Fruit fly (Drosophila melanogaster) whole organism, embryonic: ENCODE data around the gene Idgf3.
A peak's percentile ranks its signal among the peaks of the same experiment; 100 is the strongest.

Source experiments
- Bdp1 ChIP-seq: fragments of 200-800 bp; sonication (Bioruptor generic); optimal IDR thresholded peaks from 3 replicates; lab custom pipeline; 2016; ENCODE audit warnings: missing biosample characterization, missing genetic modification characterization
- CG10959 ChIP-seq: fragments of 200-800 bp; sonication (Bioruptor generic); IDR thresholded peaks from 2 replicates; pipeline ENCODE4 v1.3.6; 2022; ENCODE audit warnings: missing biosample characterization, missing genetic modification characterization
- CG11093 ChIP-seq: fragments of 200-800 bp; sonication (Bioruptor generic); IDR thresholded peaks from 3 replicates; pipeline ENCODE4 v1.3.6; 2022; ENCODE audit warnings: missing biosample characterization, missing genetic modification characterization
- CG11398 ChIP-seq: fragments of 200-800 bp; sonication (Bioruptor generic); optimal IDR thresholded peaks from 2 replicates; lab custom pipeline; 2016; ENCODE audit warnings: missing biosample characterization, missing genetic modification characterization
- CG14965 ChIP-seq: fragments of 200-800 bp; sonication (Bioruptor generic); optimal IDR thresholded peaks from 2 replicates; lab custom pipeline; 2016; ENCODE audit warnings: missing biosample characterization, missing genetic modification characterization, borderline replicate concordance
- CG15514 ChIP-seq: fragments of 200-800 bp; sonication (Bioruptor generic); optimal IDR thresholded peaks from 3 replicates; lab custom pipeline; 2017; ENCODE audit warnings: missing biosample characterization, missing genetic modification characterization, mild to moderate bottlenecking, moderate library complexity, missing genetic modification reagents
- CG17186 ChIP-seq: fragments of 200-800 bp; sonication (Bioruptor generic); optimal IDR thresholded peaks from 3 replicates; lab custom pipeline; 2017; ENCODE audit warnings: missing biosample characterization, missing genetic modification reagents, missing genetic modification characterization
- CG17328 ChIP-seq: fragments of 200-800 bp; sonication (Bioruptor generic); IDR thresholded peaks from 2 replicates; pipeline ENCODE4 v1.3.6; 2022; ENCODE audit warnings: missing biosample characterization, missing genetic modification characterization
- CG1792 ChIP-seq: fragments of 200-800 bp; sonication (Bioruptor generic); optimal IDR thresholded peaks from 2 replicates; lab custom pipeline; 2016; ENCODE audit warnings: missing biosample characterization, missing genetic modification characterization
- CG33213 ChIP-seq: fragments of 200-800 bp; sonication (Bioruptor generic); optimal IDR thresholded peaks from 3 replicates; lab custom pipeline; 2016; ENCODE audit warnings: missing biosample characterization, missing genetic modification characterization
- CG5180 ChIP-seq: fragments of 200-800 bp; sonication (Bioruptor generic); optimal IDR thresholded peaks from 3 replicates; lab custom pipeline; 2017; ENCODE audit warnings: missing biosample characterization, missing genetic modification characterization, mild to moderate bottlenecking, moderate library complexity, missing genetic modification reagents
- CG5953 ChIP-seq: fragments of 200-800 bp; sonication (Bioruptor generic); IDR thresholded peaks from 2 replicates; pipeline ENCODE4 v1.3.6; 2022; ENCODE audit warnings: missing biosample characterization, missing genetic modification characterization
- CG6654 ChIP-seq: fragments of 200-800 bp; sonication (Bioruptor generic); optimal IDR thresholded peaks from 2 replicates; lab custom pipeline; 2017; ENCODE audit warnings: missing biosample characterization, mild to moderate bottlenecking, missing genetic modification characterization
- CG7372 ChIP-seq: fragments of 200-800 bp; sonication (Bioruptor generic); IDR thresholded peaks from 2 replicates; pipeline ENCODE4 v1.3.6; 2022; ENCODE audit warnings: missing biosample characterization, missing genetic modification characterization
- CG7786 ChIP-seq: fragments of 200-800 bp; sonication (Bioruptor generic); optimal IDR thresholded peaks from 2 replicates; lab custom pipeline; 2016; ENCODE audit warnings: missing biosample characterization, missing genetic modification characterization
- Camta ChIP-seq: fragments of 200-800 bp; sonication (Bioruptor generic); optimal IDR thresholded peaks from 2 replicates; lab custom pipeline; 2016; ENCODE audit warnings: missing biosample characterization, missing genetic modification characterization
- Deaf1 ChIP-seq: fragments of 200-800 bp; optimal IDR thresholded peaks from 3 replicates; lab custom pipeline; 2019; ENCODE audit warnings: missing biosample characterization, mild to moderate bottlenecking, missing genetic modification characterization, moderate library complexity
- Dll ChIP-seq: fragments of 200-800 bp; sonication (Bioruptor generic); IDR thresholded peaks from 4 replicates; pipeline ENCODE4 v1.3.6; 2022; ENCODE audit warnings: missing biosample characterization, missing genetic modification characterization; ENCODE audit not compliant: partially characterized antibody
- Dp ChIP-seq: fragments of 200-800 bp; sonication (Bioruptor generic); optimal IDR thresholded peaks from 2 replicates; lab custom pipeline; 2018; ENCODE audit warnings: missing biosample characterization, mild to moderate bottlenecking, missing genetic modification characterization, moderate library complexity
- Ets97D ChIP-seq: fragments of 200-800 bp; sonication (Bioruptor generic); optimal IDR thresholded peaks from 3 replicates; lab custom pipeline; 2016; ENCODE audit warnings: missing biosample characterization, missing genetic modification characterization
- Hr51 ChIP-seq, 2 experiments: fragments of 200-800 bp; sonication (Bioruptor generic); optimal IDR thresholded peaks; 2 replicates in 1 of 2; 3 replicates in 1 of 2; lab custom pipeline; 2016 to 2018; ENCODE audit warnings: missing biosample characterization in 2 of 2, missing genetic modification characterization in 2 of 2, mild to moderate bottlenecking in 1 of 2, moderate library complexity in 1 of 2
- Kr ChIP-seq: fragments of 200-800 bp; sonication (Bioruptor generic); optimal IDR thresholded peaks from 2 replicates; lab custom pipeline; 2017; ENCODE audit warnings: missing biosample characterization, mild to moderate bottlenecking, missing genetic modification characterization
- Lhr ChIP-seq: fragments of 200-800 bp; sonication (Bioruptor generic); optimal IDR thresholded peaks from 3 replicates; lab custom pipeline; 2017; ENCODE audit warnings: mild to moderate bottlenecking, missing biosample characterization, missing genetic modification reagents, missing genetic modification characterization
- MTF-1 ChIP-seq: fragments of 200-800 bp; sonication (Bioruptor generic); optimal IDR thresholded peaks from 2 replicates; lab custom pipeline; 2018; ENCODE audit warnings: missing biosample characterization, mild to moderate bottlenecking, missing genetic modification characterization, borderline replicate concordance
- Med ChIP-seq: fragments of 200-800 bp; sonication (Bioruptor generic); peaks from one replicate; lab custom pipeline; 2016; ENCODE audit warnings: missing biosample characterization, missing genetic modification characterization, mild to moderate bottlenecking, inconsistent platforms, moderate library complexity
- Meics ChIP-seq: fragments of 200-800 bp; sonication (Bioruptor generic); optimal IDR thresholded peaks from 2 replicates; lab custom pipeline; 2017; ENCODE audit warnings: missing biosample characterization, mild to moderate bottlenecking, missing genetic modification characterization
- NK7.1 ChIP-seq: fragments of 200-800 bp; sonication (Bioruptor generic); optimal IDR thresholded peaks from 3 replicates; lab custom pipeline; 2016; ENCODE audit warnings: missing biosample characterization, missing genetic modification characterization
- Oaz ChIP-seq: fragments of 200-800 bp; sonication (Bioruptor generic); IDR thresholded peaks from 2 replicates; pipeline ENCODE4 v1.3.6; 2022; ENCODE audit warnings: missing biosample characterization, missing genetic modification characterization
- Ptx1 ChIP-seq: fragments of 200-800 bp; sonication (Bioruptor generic); IDR thresholded peaks from 2 replicates; pipeline ENCODE4 v1.3.6; 2022; ENCODE audit warnings: missing biosample characterization, missing genetic modification characterization
- Sox100B ChIP-seq: fragments of 200-800 bp; sonication (Bioruptor generic); optimal IDR thresholded peaks from 3 replicates; lab custom pipeline; 2018; ENCODE audit warnings: missing biosample characterization, mild to moderate bottlenecking, missing genetic modification characterization
- Ssrp ChIP-seq: fragments of 200-800 bp; sonication (Bioruptor generic); optimal IDR thresholded peaks from 2 replicates; lab custom pipeline; 2018; ENCODE audit warnings: missing biosample characterization, mild to moderate bottlenecking, missing genetic modification characterization, moderate library complexity
- Tbp ChIP-seq: fragments of >200 bp; optimal IDR thresholded peaks from 2 replicates; lab custom pipeline; 2018; ENCODE audit warnings: missing biosample characterization, missing genetic modification characterization
- YL-1 ChIP-seq: fragments of 200-800 bp; sonication (Bioruptor generic); optimal IDR thresholded peaks from 3 replicates; lab custom pipeline; 2017; ENCODE audit warnings: missing biosample characterization, mild to moderate bottlenecking, missing genetic modification characterization
- bigmax ChIP-seq: fragments of 200-800 bp; sonication (Bioruptor generic); optimal IDR thresholded peaks from 2 replicates; lab custom pipeline; 2018; ENCODE audit warnings: missing biosample characterization, mild to moderate bottlenecking, missing genetic modification characterization
- btn ChIP-seq: fragments of 200-800 bp; sonication (Bioruptor generic); optimal IDR thresholded peaks from 2 replicates; lab custom pipeline; 2016; ENCODE audit warnings: missing biosample characterization, missing genetic modification characterization
- cato ChIP-seq: fragments of 200-800 bp; sonication (Bioruptor generic); optimal IDR thresholded peaks from 2 replicates; lab custom pipeline; 2016; ENCODE audit warnings: missing biosample characterization, missing genetic modification characterization, borderline replicate concordance
- corto ChIP-seq: fragments of 200-800 bp; sonication (Bioruptor generic); optimal IDR thresholded peaks from 2 replicates; lab custom pipeline; 2016; ENCODE audit warnings: missing biosample characterization, mild to moderate bottlenecking, missing genetic modification characterization, moderate library complexity
- eyg ChIP-seq: fragments of 200-800 bp; sonication (Bioruptor generic); optimal IDR thresholded peaks from 3 replicates; lab custom pipeline; 2016; ENCODE audit warnings: missing biosample characterization, missing genetic modification characterization
- gce ChIP-seq: fragments of 200-800 bp; sonication (Bioruptor generic); IDR thresholded peaks from 3 replicates; pipeline ENCODE4 v1.3.6; 2022; ENCODE audit warnings: missing biosample characterization, missing genetic modification characterization
- hbn ChIP-seq: fragments of 200-800 bp; sonication (Bioruptor generic); IDR thresholded peaks from 2 replicates; pipeline ENCODE4 v1.3.6; 2022; ENCODE audit warnings: missing biosample characterization, missing genetic modification characterization; ENCODE audit not compliant: partially characterized antibody
- jigr1 ChIP-seq: fragments of 200-800 bp; sonication (Bioruptor generic); IDR thresholded peaks from 3 replicates; pipeline ENCODE4 v1.3.6; 2022; ENCODE audit warnings: missing biosample characterization, missing genetic modification characterization
- kni ChIP-seq: fragments of 200-800 bp; sonication (Bioruptor generic); optimal IDR thresholded peaks from 3 replicates; lab custom pipeline; 2017; ENCODE audit warnings: mild to moderate bottlenecking, missing biosample characterization, missing genetic modification reagents, missing genetic modification characterization
- nmo ChIP-seq: fragments of 200-800 bp; sonication (Bioruptor generic); optimal IDR thresholded peaks from 2 replicates; lab custom pipeline; 2018; ENCODE audit warnings: missing biosample characterization, mild to moderate bottlenecking, missing genetic modification characterization, moderate library complexity
- phol ChIP-seq: fragments of 200-800 bp; sonication (Bioruptor generic); optimal IDR thresholded peaks from 3 replicates; lab custom pipeline; 2018; ENCODE audit warnings: missing biosample characterization, mild to moderate bottlenecking, missing genetic modification characterization, moderate library complexity
- rib ChIP-seq: fragments of 200-800 bp; sonication (Bioruptor generic); IDR thresholded peaks from 2 replicates; pipeline ENCODE4 v1.3.6; 2022; ENCODE audit warnings: missing biosample characterization, missing genetic modification characterization
- sd ChIP-seq: fragments of 200-800 bp; sonication (Bioruptor generic); optimal IDR thresholded peaks from 3 replicates; lab custom pipeline; 2018; ENCODE audit warnings: missing biosample characterization, mild to moderate bottlenecking, missing genetic modification characterization, moderate library complexity
- sim ChIP-seq: fragments of 200-800 bp; sonication (Bioruptor generic); IDR thresholded peaks from 2 replicates; pipeline ENCODE4 v1.3.6; 2022; ENCODE audit warnings: missing biosample characterization, missing genetic modification characterization
- sna ChIP-seq: fragments of 200-800 bp; sonication (Bioruptor generic); IDR thresholded peaks from 2 replicates; pipeline ENCODE4 v1.3.6; 2022; ENCODE audit warnings: missing biosample characterization, missing genetic modification characterization; ENCODE audit not compliant: partially characterized antibody
- unpg ChIP-seq: fragments of 200-800 bp; sonication (Bioruptor generic); optimal IDR thresholded peaks from 3 replicates; lab custom pipeline; 2018; ENCODE audit warnings: missing biosample characterization, mild to moderate bottlenecking, missing genetic modification characterization, moderate library complexity
- z ChIP-seq: fragments of 200-800 bp; sonication (Bioruptor generic); IDR thresholded peaks from 3 replicates; pipeline ENCODE4 v1.3.6; 2022; ENCODE audit warnings: missing biosample characterization, missing genetic modification characterization

Idgf3 gene

DNA sequence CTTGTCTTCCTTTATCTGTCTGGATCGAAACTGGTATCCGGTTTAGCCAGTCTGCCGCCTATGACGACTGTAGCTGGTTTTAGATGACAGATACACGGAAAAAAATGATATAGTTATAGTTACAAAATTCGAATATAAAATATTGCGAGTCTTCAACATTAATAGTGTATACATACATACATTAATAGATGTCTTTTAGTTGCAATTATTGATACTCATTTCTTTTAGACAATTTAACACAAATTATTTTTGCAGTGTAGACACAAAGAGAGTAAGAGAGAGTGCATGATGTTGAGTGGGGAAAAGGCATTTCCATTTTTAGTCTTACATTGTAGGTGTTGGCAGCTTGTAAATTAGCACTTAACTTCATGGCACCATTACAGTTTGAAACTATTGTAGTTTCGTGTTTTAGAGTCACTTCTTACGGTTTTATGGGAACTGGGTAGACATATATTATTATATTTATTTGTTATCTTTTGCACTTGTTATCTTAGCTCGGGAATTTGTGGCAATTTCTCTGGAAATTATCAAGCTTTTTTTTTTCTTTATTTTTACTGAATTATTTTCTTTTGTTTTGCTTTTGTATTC, 44.6 kb downstream of the Idgf3 start (continued):
- TF ChIP-seq hbn (GFP tag; lab: Robert Waterston, UW) (no peak), CG17186 (GFP tag; lab: Kevin White, UChicago) (no peak), Sox100B (GFP tag; lab: Kevin White, UChicago) (no peak), CG5180 (GFP tag; lab: Kevin White, UChicago) (no peak), CG14965 (GFP tag; lab: Kevin White, UChicago) (no peak), Ptx1 (GFP tag; lab: Robert Waterston, UW) (peak; percentile 82), corto (GFP tag; lab: Kevin White, UChicago) (no peak), CG10959 (GFP tag; lab: Robert Waterston, UW) (no peak), CG11093 (GFP tag; lab: Robert Waterston, UW) (no peak), btn (GFP tag; lab: Kevin White, UChicago) (no peak), jigr1 (GFP tag; lab: Robert Waterston, UW) (no peak), CG7786 (peak; percentile 75), Bdp1 (GFP tag; lab: Kevin White, UChicago) (peak; percentile 53), Dp (GFP tag; lab: Kevin White, UChicago) (no peak), Med (GFP tag; lab: Kevin White, UChicago) (no peak), kni (GFP tag; lab: Kevin White, UChicago) (no peak), Kr (GFP tag; lab: Kevin White, UChicago) (no peak), NK7.1 (no peak), Oaz (GFP tag; lab: Robert Waterston, UW) (no peak), CG17328 (GFP tag; lab: Robert Waterston, UW) (peak; percentile 90), Hr51 (GFP tag; optimal IDR thresholded peaks at IDR 0.05; lab: Kevin White, UChicago) (peak; percentile 54 to 93), Ets97D (no peak), Dll (no peak), cato (peak; percentile 78), sd (tag; lab: Kevin White, UChicago) (peak; percentile 48), CG11398 (peak; percentile 74), Ssrp (tag; lab: Kevin White, UChicago) (peak; percentile 91), CG15514 (GFP tag; lab: Kevin White, UChicago) (no peak), bigmax (no peak), eyg (GFP tag; lab: Kevin White, UChicago) (no peak), CG1792 (GFP tag; lab: Kevin White, UChicago) (no peak), gce (GFP tag; lab: Robert Waterston, UW) (no peak), nmo (GFP tag; lab: Kevin White, UChicago) (no peak), z (GFP tag; lab: Robert Waterston, UW) (no peak), Tbp (GFP tag; lab: Kevin White, UChicago) (no peak), CG5953 (GFP tag; lab: Robert Waterston, UW) (no peak), sim (GFP tag; lab: Robert Waterston, UW) (peak; percentile 83), rib (peak; percentile 72), Lhr (GFP tag; lab: Kevin White, UChicago) (peak; percentile 63), sna (GFP tag; lab: Robert Waterston, UW) (no peak), Deaf1 (no peak), Meics (GFP tag; lab: Kevin White, UChicago) (no peak), CG33213 (GFP tag; lab: Kevin White, UChicago) (no peak), unpg (GFP tag; lab: Kevin White, UChicago) (peak; percentile 95), Camta (GFP tag; lab: Kevin White, UChicago) (peak; percentile 84), CG6654 (GFP tag; lab: Kevin White, UChicago) (peak; percentile 94), CG7372 (GFP tag; lab: Robert Waterston, UW) (no peak), phol (no peak), YL-1 (GFP tag; lab: Kevin White, UChicago) (peak; percentile 48), MTF-1 (GFP tag; lab: Kevin White, UChicago) (no peak)
